Worm (Caenorhabditis elegans): ENCODE data around the gene hpo-38.

Gene hpo-38

DNA sequence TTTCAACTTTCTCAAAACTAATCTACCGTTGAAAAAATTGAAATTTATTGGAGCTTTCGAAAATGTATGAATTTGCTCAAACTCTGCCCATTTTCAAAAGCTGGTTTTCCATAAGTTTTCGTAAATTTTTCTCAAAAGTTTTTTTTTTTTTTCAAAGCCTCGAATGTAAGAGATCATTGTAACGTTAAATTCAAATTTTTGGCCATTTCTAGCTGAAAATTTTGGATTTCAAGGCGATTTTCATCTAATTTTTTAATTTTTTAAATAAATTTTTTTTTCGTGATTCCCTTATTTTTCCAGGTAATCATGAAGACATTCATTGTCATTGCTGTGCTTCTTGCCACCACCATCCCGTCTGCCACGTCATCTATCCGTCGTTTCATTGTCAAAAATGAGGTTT, at the start of gene hpo-38:
Gene hpo-38, plus strand, starts transcription at position 301 of the 400 bp plus-strand sequence.
- TF ChIP-seq ceh-28 (tag; optimal IDR thresholded peaks at IDR 0.05), result no peak
- no peak for TF ChIP-seq cey-2 (tag; optimal IDR thresholded peaks at IDR 0.05; ENCODE audit: borderline replicate concordance, insufficient read depth)
- no peak for TF ChIP-seq fos-1 (tag; optimal IDR thresholded peaks at IDR 0.05)
- no peak for TF ChIP-seq daf-19 (GFP tag; conservative IDR thresholded peaks at IDR 0.05)
- TF ChIP-seq hlh-30 (tag; optimal IDR thresholded peaks at IDR 0.05; ENCODE audit: insufficient read depth), result no peak

DNA sequence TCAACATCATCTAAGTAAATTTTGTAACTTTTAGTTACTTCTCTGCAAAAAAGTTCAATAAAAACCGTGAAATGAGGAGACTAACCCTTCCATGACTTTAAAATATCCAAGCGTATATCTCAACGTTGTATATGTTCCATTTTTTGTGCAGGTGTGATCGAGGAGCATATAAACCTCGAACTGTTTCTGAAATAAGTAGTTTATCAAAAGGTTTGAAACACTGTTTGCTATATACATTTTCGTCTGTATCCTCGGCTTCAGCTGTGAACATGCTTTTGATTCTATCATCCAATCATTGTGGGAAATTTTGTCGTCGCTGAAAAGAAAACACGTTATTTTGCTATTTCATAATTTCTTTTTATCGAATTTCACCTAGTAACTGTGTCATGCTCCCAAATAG, 49.3 kb upstream of the hpo-38 start, which contains the start of gene F40G9.5:
Gene F40G9.5, plus strand, starts transcription at position 301 of the 400 bp plus-strand sequence.
- TF ChIP-seq daf-8 (GFP tag; IDR thresholded peaks at IDR 0.05) (no peak), php-3 (GFP tag; IDR thresholded peaks at IDR 0.05) (no peak), jun-1 (tag; optimal IDR thresholded peaks at IDR 0.05) (no peak), nhr-48 (tag; optimal IDR thresholded peaks at IDR 0.05) (no peak), nhr-42 (GFP tag; IDR thresholded peaks at IDR 0.05) (no peak), nhr-25 (tag; optimal IDR thresholded peaks at IDR 0.05; ENCODE audit: borderline replicate concordance, insufficient read depth) (no peak), F10B5.3 (tag; optimal IDR thresholded peaks at IDR 0.05) (no peak), spr-1 (tag; optimal IDR thresholded peaks at IDR 0.05) (no peak), ces-1 (GFP tag; optimal IDR thresholded peaks at IDR 0.05) (no peak), lim-7 (GFP tag; IDR thresholded peaks at IDR 0.05) (no peak), dmd-8 (GFP tag; IDR thresholded peaks at IDR 0.05) (no peak), ceh-82 (tag; optimal IDR thresholded peaks at IDR 0.05) (no peak), mes-2 (tag; optimal IDR thresholded peaks at IDR 0.05; ENCODE audit: poor library complexity, severe bottlenecking) (no peak), Y105C5A.15 (GFP tag; IDR thresholded peaks at IDR 0.05) (no peak), daf-12 (tag; optimal IDR thresholded peaks at IDR 0.05) (no peak), F37D6.2 (tag; optimal IDR thresholded peaks at IDR 0.05) (no peak)

DNA sequence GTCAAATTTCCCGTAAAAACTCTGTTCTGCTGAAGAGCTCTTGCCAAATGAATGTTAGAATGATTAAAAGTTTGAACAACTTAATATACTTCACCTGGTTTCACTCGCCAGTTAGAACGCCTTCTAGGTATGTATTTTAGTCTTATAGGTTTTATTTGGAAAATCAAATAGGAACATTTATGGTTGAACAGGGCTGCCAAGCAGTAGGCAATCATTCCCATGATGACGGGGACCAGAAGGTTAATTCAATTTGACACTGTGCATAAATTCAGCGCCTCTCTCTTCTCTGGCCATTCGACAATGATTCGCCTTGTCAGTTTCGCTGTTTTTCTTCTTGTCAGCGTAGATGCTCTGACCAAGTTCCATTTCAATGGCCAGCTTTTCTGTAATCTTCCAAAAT, 48.1 kb upstream of the hpo-38 start, which contains the start of gene F40G9.15:
Gene F40G9.15, plus strand, starts transcription at position 301 of the 400 bp plus-strand sequence.
- TF ChIP-seq lin-29 (GFP tag; IDR thresholded peaks at IDR 0.05) (no peak), madf-5 (GFP tag; IDR thresholded peaks at IDR 0.05) (0 out of 4 replicates have a peak, but pooled peaks of 1 of the 2 experiments have one; percentile 44), madf-9 (GFP tag; conservative IDR thresholded peaks at IDR 0.05) (no peak), lin-38 (GFP tag; IDR thresholded peaks at IDR 0.05) (no peak), lsy-2 (tag; optimal IDR thresholded peaks at IDR 0.05) (no peak), ceh-28 (tag; optimal IDR thresholded peaks at IDR 0.05) (no peak)

DNA sequence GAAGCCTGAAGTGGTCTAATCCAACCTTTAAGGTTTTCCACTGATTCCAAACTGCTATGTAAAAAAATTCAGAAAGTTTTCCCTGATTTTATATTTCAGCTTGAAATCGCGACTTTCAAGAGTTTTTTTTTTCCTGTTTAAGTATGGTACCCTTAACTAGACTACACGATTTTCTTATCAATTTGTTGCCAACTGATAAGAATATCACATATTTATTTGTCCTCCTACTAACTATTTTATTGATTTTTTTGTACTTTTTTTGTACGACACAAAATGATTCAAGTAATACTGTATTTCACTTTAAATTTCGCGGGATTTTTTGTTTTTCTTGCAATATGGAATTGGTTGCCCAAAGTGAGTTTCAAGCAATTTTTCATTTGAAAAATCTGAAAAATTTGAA, 47.2 kb upstream of the hpo-38 start:
- TF ChIP-seq nhr-77 (tag; optimal IDR thresholded peaks at IDR 0.05) (peak; percentile 53), zip-11 (GFP tag; IDR thresholded peaks at IDR 0.05) (no peak), nhr-28 (tag; optimal IDR thresholded peaks at IDR 0.05) (peak; percentile 69), pqm-1 (tag; optimal IDR thresholded peaks at IDR 0.05) (peak; percentile 36)

DNA sequence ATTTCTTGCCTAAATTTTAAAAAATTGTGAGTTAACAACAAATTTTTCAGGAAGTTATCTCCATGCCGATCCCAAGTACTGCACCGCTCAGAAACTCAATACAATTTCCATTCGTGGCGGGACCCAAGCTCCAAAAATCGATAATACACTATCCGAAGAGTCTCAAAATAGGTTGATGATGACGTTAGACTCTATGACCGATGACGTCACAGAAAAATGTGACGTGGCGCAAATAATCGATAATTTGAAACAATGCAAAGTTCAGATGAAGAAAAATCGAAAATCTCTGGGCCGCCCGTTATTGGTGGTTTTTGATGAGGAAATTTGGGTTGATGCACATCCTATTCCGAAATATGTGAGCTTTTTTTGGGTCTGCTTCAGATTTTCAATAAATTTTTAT, 45.9 kb upstream of the hpo-38 start:
- TF ChIP-seq ceh-28 (tag; optimal IDR thresholded peaks at IDR 0.05) (peak; percentile 24), nhr-76 (tag; optimal IDR thresholded peaks at IDR 0.05) (no peak)

DNA sequence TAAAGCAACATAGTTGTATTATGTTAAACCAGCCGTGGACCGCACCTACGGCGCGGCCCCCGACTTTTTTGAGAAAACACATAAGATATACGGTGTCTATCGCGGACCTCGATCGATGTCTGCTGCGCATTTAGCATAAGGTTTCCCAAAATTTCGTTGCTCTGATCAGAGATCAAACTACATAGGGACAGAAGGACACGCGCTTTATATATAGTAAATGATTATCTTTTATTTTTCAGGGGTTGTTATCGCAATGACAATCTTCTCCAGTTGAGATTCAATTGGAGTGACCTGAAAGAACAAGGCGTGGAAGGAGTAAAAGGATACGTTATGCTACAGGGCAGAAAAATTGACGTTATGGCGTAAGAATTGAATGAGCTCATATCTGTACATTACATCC, 44.3 kb upstream of the hpo-38 start:
- peak; percentile 26 for TF ChIP-seq aha-1 (tag)

Measured in whole organism, L4 larva.